Worm (Caenorhabditis elegans) whole organism, young adult: ENCODE results near the gene F13H10.3.

Source experiments
- Y79H2A.3 ChIP-seq: fragments of 200-800 bp; sonication (Bioruptor generic); conservative IDR thresholded peaks from 2 replicates; pipeline ENCODE4 v1.3.6; 2022; ENCODE audit warnings: missing genetic modification reagents, missing genetic modification characterization, missing compliant biosample characterization
- ama-1 ChIP-seq, 3 experiments: fragments of 150-350 bp in 1 of 3; sonication (generic microtip) in 2 of 3; optimal IDR thresholded peaks; 2 replicates each; lab custom pipeline; 2014 to 2018; ENCODE audit warnings: missing biosample characterization in 2 of 3, missing genetic modification characterization in 2 of 3, missing genetic modification reagents in 2 of 3
- dox-1 ChIP-seq: fragments of 200-800 bp; sonication (Bioruptor generic); IDR thresholded peaks from 2 replicates; pipeline ENCODE4 v1.3.6; 2022; ENCODE audit warnings: missing genetic modification reagents, missing genetic modification characterization, missing compliant biosample characterization
- dpl-1 ChIP-seq: fragments of 150-350 bp; optimal IDR thresholded peaks from 2 replicates; lab custom pipeline; 2014; ENCODE audit warnings: missing biosample characterization, missing genetic modification reagents, missing genetic modification characterization
- hmg-1.2 ChIP-seq: fragments of 200-800 bp; sonication (Bioruptor generic); IDR thresholded peaks from 2 replicates; pipeline ENCODE4 v1.3.6; 2022; ENCODE audit warnings: missing genetic modification reagents, missing genetic modification characterization, missing compliant biosample characterization
- mes-4 ChIP-seq: sonication (generic microtip); optimal IDR thresholded peaks from 2 replicates; lab custom pipeline; 2016; ENCODE audit warnings: missing genotype, missing genetic modification characterization, missing compliant biosample characterization
- ztf-28 ChIP-seq: fragments of 200-800 bp; sonication (Bioruptor generic); IDR thresholded peaks from 2 replicates; pipeline ENCODE4 v1.3.6; 2022; ENCODE audit warnings: missing genetic modification reagents, missing genetic modification characterization, missing compliant biosample characterization

DNA sequence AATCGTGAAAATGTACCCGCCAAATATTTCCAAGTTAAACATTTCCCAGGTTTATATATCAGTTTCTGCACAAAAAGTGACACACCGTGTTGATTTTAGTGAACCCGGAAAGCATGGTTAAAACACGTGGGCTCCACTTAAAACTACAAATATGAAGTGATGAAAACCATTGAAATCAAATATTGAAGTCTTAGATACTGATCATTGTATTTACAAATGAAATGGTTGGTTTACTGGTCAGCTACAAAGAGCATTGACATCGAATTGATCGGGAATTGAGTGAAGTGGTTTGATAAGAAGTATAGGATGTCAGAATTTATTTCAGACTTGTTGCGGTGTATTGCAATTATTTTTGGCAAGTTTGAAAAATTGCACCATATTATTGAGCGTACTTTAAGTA lies 13.7 kb upstream of the F13H10.3 start, which contains the start of gene hrg-5:
- TF ChIP-seq mes-4 (tag; lab: Kevin White, UChicago) (no peak), Y79H2A.3 (GFP tag; lab: Robert Waterston, UW) (no peak), ama-1 (optimal IDR thresholded peaks at IDR 0.05; lab: Kevin White, UChicago) (no peak), ama-1 (GFP tag; optimal IDR thresholded peaks at IDR 0.05; lab: Kevin White, UChicago) (no peak), hmg-1.2 (no peak), ztf-28 (GFP tag; lab: Robert Waterston, UW) (no peak), dox-1 (GFP tag; lab: Robert Waterston, UW) (no peak), dpl-1 (GFP tag; lab: Kevin White, UChicago) (no peak)
